Worm (Caenorhabditis elegans) whole organism, late embryonic: Measurements from ENCODE around the gene sre-12.

Experiments used
- T23F11.4 ChIP-seq: fragments of 200-800 bp; sonication (Bioruptor generic); optimal IDR thresholded peaks from 2 replicates; lab custom pipeline; 2018; ENCODE audit warnings: mild to moderate bottlenecking, missing genetic modification characterization, missing compliant biosample characterization
- ceh-19 ChIP-seq: fragments of 200-800 bp; sonication (Bioruptor generic); optimal IDR thresholded peaks from 2 replicates; lab custom pipeline; 2018; ENCODE audit warnings: mild to moderate bottlenecking, missing genetic modification characterization, missing compliant biosample characterization
- ceh-9 ChIP-seq: sonication (generic microtip); optimal IDR thresholded peaks from 2 replicates; lab custom pipeline; 2016; ENCODE audit warnings: mild to moderate bottlenecking, missing genetic modification characterization, inconsistent platforms, missing compliant biosample characterization
- madf-2 ChIP-seq: sonication (generic microtip); optimal IDR thresholded peaks from 2 replicates; lab custom pipeline; 2017; ENCODE audit warnings: missing genetic modification characterization, missing compliant biosample characterization
- nfya-1 ChIP-seq: sonication (generic microtip); optimal IDR thresholded peaks from 2 replicates; lab custom pipeline; 2017; ENCODE audit warnings: missing genetic modification characterization, mild to moderate bottlenecking, missing compliant biosample characterization, antibody characterized with exemption, moderate library complexity
- nhr-11 ChIP-seq: fragments of 150-350 bp; optimal IDR thresholded peaks from 2 replicates; lab custom pipeline; 2014; ENCODE audit warnings: missing biosample characterization, missing genetic modification characterization
- pqm-1 ChIP-seq: sonication (generic microtip); optimal IDR thresholded peaks from 2 replicates; lab custom pipeline; 2016; ENCODE audit warnings: missing genetic modification characterization, missing compliant biosample characterization
- rnt-1 ChIP-seq: sonication (generic microtip); optimal IDR thresholded peaks from 2 replicates; lab custom pipeline; 2016; ENCODE audit warnings: missing genetic modification characterization, missing compliant biosample characterization
- tbx-2 ChIP-seq: sonication (generic microtip); optimal IDR thresholded peaks from 2 replicates; lab custom pipeline; 2016; ENCODE audit warnings: missing genetic modification characterization, missing compliant biosample characterization
- ttx-3 ChIP-seq: sonication (generic microtip); optimal IDR thresholded peaks from 2 replicates; lab custom pipeline; 2016; ENCODE audit warnings: missing genetic modification reagents, missing genetic modification characterization, missing compliant biosample characterization

ce11 chrV:6949770-6950169, 29.1 kb downstream of the sre-12 start, which contains the start of gene Y57E12B.11:
- TF ChIP-seq nhr-11 (no peak), T23F11.4 (GFP tag; lab: Kevin White, UChicago) (no peak), tbx-2 (tag; lab: Kevin White, UChicago) (no peak), ttx-3 (tag; lab: Kevin White, UChicago) (no peak), ceh-9 (tag; lab: Kevin White, UChicago) (no peak), pqm-1 (tag; lab: Kevin White, UChicago) (no peak), ceh-19 (no peak), madf-2 (no peak), nfya-1 (tag; lab: Kevin White, UChicago) (no peak), rnt-1 (tag; lab: Kevin White, UChicago) (no peak)
